Fruit fly (Drosophila melanogaster): ENCODE data around the gene nrv2.

Gene nrv2

DNA sequence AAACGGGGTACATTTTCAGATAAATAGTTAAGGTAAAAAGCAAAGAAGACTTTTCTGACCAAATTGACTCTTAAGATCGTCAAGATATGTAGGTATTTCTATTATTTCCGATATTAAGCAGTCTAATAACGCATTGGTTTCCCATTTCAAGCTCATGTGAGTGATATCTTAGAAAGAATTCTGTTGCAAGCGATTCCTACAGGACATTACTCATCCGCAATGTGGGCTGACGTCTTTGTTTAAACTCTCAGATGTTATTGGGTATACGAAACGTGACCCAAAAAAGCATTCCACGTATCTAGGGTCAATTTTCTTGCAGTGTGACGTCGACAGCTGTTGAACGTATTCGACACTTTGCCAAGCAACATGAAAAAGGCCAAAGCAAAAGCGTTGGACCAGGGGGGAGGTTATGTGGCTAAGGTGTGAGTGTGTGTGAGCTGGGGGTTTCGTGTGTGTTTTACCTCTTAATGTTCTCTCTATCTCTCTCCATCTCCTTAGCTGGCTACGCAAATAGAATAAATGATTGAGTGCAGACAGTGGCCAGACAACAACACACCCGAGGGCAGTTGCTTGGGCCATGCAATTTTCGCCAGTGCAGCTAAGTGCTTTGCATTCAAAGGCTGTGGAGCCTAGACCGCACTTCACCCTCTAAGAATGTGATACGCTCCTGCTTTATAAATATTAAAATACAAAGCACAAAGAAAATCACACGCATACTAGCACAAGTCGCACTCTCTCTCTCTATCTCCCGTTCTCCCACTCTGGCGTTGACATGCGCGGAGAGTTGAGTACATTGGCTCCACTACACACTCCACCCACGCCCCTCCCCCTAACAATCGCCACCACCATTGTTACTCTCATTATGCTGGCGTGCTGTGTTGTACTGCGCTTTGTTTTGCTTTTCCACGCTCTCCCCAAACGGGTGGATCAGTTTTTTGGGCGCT is 11.4 kb downstream of the nrv2 start (continued):
- TF ChIP-seq CG18619 (GFP tag; optimal IDR thresholded peaks at IDR 0.05) (peak; percentile 97), yki (optimal IDR thresholded peaks at IDR 0.05) (peak; percentile 29), Mrtf (GFP tag; IDR thresholded peaks at IDR 0.05) (peak; percentile 78), danr (GFP tag; IDR thresholded peaks at IDR 0.05) (peak; percentile 90), CG42726 (GFP tag; IDR thresholded peaks at IDR 0.05; ENCODE audit: partially characterized antibody) (peak; percentile 6; the same call in 1 of the 2 replicates), slp2 (GFP tag; optimal IDR thresholded peaks at IDR 0.05) (peak; percentile 98), H15 (GFP tag; IDR thresholded peaks at IDR 0.05) (peak; percentile 75), Jarid2 (GFP tag; optimal IDR thresholded peaks at IDR 0.05) (peak; percentile 5), chm (GFP tag; IDR thresholded peaks at IDR 0.05) (peak; percentile 40; the same call in 1 of the 2 replicates), Drgx (GFP tag; IDR thresholded peaks at IDR 0.05) (peak; percentile 87), eyg (GFP tag; optimal IDR thresholded peaks at IDR 0.05) (peak; percentile 97), CG10565 (GFP tag; optimal IDR thresholded peaks at IDR 0.05) (peak; percentile 85), GATAe (GFP tag; conservative IDR thresholded peaks at IDR 0.05) (peak; percentile 81), disco-r (GFP tag; optimal IDR thresholded peaks at IDR 0.05) (peak; percentile 96), wdn (GFP tag; IDR thresholded peaks at IDR 0.05) (peak; percentile 76), Hr3 (GFP tag; optimal IDR thresholded peaks at IDR 0.05) (peak; percentile 97), az2 (GFP tag; optimal IDR thresholded peaks at IDR 0.05) (peak; percentile 96), CG6272 (GFP tag; IDR thresholded peaks at IDR 0.05) (peak; percentile 68), Lim3 (GFP tag; IDR thresholded peaks at IDR 0.05) (peak; percentile 69; the same call in 1 of the 2 replicates), ase (GFP tag; IDR thresholded peaks at IDR 0.05) (peak; percentile 72; the same call in 2 of the 3 replicates), Dbx (GFP tag; IDR thresholded peaks at IDR 0.05) (peak; percentile 78), row (GFP tag; IDR thresholded peaks at IDR 0.05) (peak; percentile 92), gt (GFP tag; IDR thresholded peaks at IDR 0.05) (peak; percentile 74), CG11456 (GFP tag; IDR thresholded peaks at IDR 0.05) (peak; percentile 85), insv (GFP tag; optimal IDR thresholded peaks at IDR 0.05) (peak; percentile 49 to 72), CG7963 (GFP tag; IDR thresholded peaks at IDR 0.05; ENCODE audit: partially characterized antibody) (0 out of 3 replicates have a peak, but pooled peaks have one; percentile 42), toy (GFP tag; IDR thresholded peaks at IDR 0.05) (peak; percentile 9; the same call in 1 of the 2 replicates), CG4730 (GFP tag; IDR thresholded peaks at IDR 0.05) (peak; percentile 79), tx (GFP tag; optimal IDR thresholded peaks at IDR 0.05) (peak; percentile 97), nau (GFP tag; optimal IDR thresholded peaks at IDR 0.05) (peak; percentile 97), grn (GFP tag; optimal IDR thresholded peaks at IDR 0.05) (peak; percentile 89), hb (GFP tag; IDR thresholded peaks at IDR 0.05; ENCODE audit: partially characterized antibody) (no peak), PHDP (tag; optimal IDR thresholded peaks at IDR 0.05) (peak; percentile 93), CG4282 (GFP tag; optimal IDR thresholded peaks at IDR 0.05) (peak; percentile 89), Mes4 (GFP tag; optimal IDR thresholded peaks at IDR 0.05) (peak; percentile 96), cwo (GFP tag; optimal IDR thresholded peaks at IDR 0.05) (peak; percentile 96), CG17361 (GFP tag; IDR thresholded peaks at IDR 0.05) (peak; percentile 99), CG18764 (GFP tag; optimal IDR thresholded peaks at IDR 0.05) (peak; percentile 93), CG17568 (GFP tag; optimal IDR thresholded peaks at IDR 0.05) (peak; percentile 87), z (GFP tag; IDR thresholded peaks at IDR 0.05) (peak; percentile 94), Atf6 (GFP tag; IDR thresholded peaks at IDR 0.05) (peak; percentile 90), CG1792 (GFP tag; optimal IDR thresholded peaks at IDR 0.05) (peak; percentile 95), CG8944 (GFP tag; optimal IDR thresholded peaks at IDR 0.05) (peak; percentile 96), CG9727 (GFP tag; optimal IDR thresholded peaks at IDR 0.05) (peak; percentile 98), CG31224 (GFP tag; IDR thresholded peaks at IDR 0.05) (peak; percentile 84), pros (GFP tag; optimal IDR thresholded peaks at IDR 0.05) (peak; percentile 89), E2f2 (GFP tag; IDR thresholded peaks at IDR 0.05) (peak; percentile 63), Gsc (GFP tag; IDR thresholded peaks at IDR 0.05) (peak; percentile 50), Scr (GFP tag; IDR thresholded peaks at IDR 0.05; ENCODE audit: partially characterized antibody) (no peak; the same call in 1 of the 2 replicates)
